Fruit fly (Drosophila melanogaster) whole organism, embryonic: ENCODE measurements around the gene CG18265.

Experiments used
- CG1024 ChIP-seq: fragments of 200-800 bp; sonication (Bioruptor generic); IDR thresholded peaks from 2 replicates; pipeline ENCODE4 v1.3.6; 2022; ENCODE audit warnings: missing biosample characterization, missing genetic modification characterization
- CG12769 ChIP-seq: fragments of 200-800 bp; sonication (Bioruptor generic); optimal IDR thresholded peaks from 2 replicates; lab custom pipeline; 2019; ENCODE audit warnings: missing biosample characterization, mild to moderate bottlenecking, missing genetic modification characterization, moderate library complexity
- CG1602 ChIP-seq: fragments of 200-800 bp; sonication (Bioruptor generic); optimal IDR thresholded peaks from 3 replicates; lab custom pipeline; 2016; ENCODE audit warnings: missing biosample characterization, missing genetic modification characterization
- CG18599 ChIP-seq: fragments of 200-800 bp; sonication (Bioruptor generic); optimal IDR thresholded peaks from 3 replicates; lab custom pipeline; 2017; ENCODE audit warnings: missing biosample characterization, missing genetic modification characterization, mild to moderate bottlenecking, moderate library complexity, missing genetic modification reagents
- CG18764 ChIP-seq: fragments of 200-800 bp; sonication (Bioruptor generic); optimal IDR thresholded peaks from 3 replicates; lab custom pipeline; 2016; ENCODE audit warnings: missing biosample characterization, missing genetic modification characterization
- CG2116 ChIP-seq: fragments of 200-800 bp; sonication (Bioruptor generic); optimal IDR thresholded peaks from 3 replicates; lab custom pipeline; 2018; ENCODE audit warnings: missing biosample characterization, mild to moderate bottlenecking, missing genetic modification characterization
- CG2712 ChIP-seq: fragments of 200-800 bp; optimal IDR thresholded peaks from 3 replicates; lab custom pipeline; 2019; ENCODE audit warnings: missing biosample characterization, mild to moderate bottlenecking, missing genetic modification characterization, moderate library complexity
- CG31388 ChIP-seq: fragments of 200-800 bp; sonication (Bioruptor generic); optimal IDR thresholded peaks from 2 replicates; lab custom pipeline; 2016; ENCODE audit warnings: missing biosample characterization, missing genetic modification characterization
- CG3726 ChIP-seq: fragments of 200-800 bp; sonication (Bioruptor generic); IDR thresholded peaks from 3 replicates; pipeline ENCODE4, ENCODE4 v1.3.6; 2022; ENCODE audit warnings: missing biosample characterization, missing genetic modification characterization
- CG4282 ChIP-seq: fragments of 200-800 bp; sonication (Bioruptor generic); optimal IDR thresholded peaks from 2 replicates; lab custom pipeline; 2016; ENCODE audit warnings: missing biosample characterization, missing genetic modification characterization
- CG4707 ChIP-seq: fragments of 200-800 bp; sonication (Bioruptor generic); optimal IDR thresholded peaks from 2 replicates; lab custom pipeline; 2018; ENCODE audit warnings: missing biosample characterization, mild to moderate bottlenecking, missing genetic modification characterization, moderate library complexity
- CG7357 ChIP-seq: fragments of 200-800 bp; sonication (Bioruptor generic); IDR thresholded peaks from 3 replicates; pipeline ENCODE4 v1.3.6; 2022; ENCODE audit warnings: missing biosample characterization, missing genetic modification characterization
- CG7372 ChIP-seq: fragments of 200-800 bp; sonication (Bioruptor generic); IDR thresholded peaks from 2 replicates; pipeline ENCODE4 v1.3.6; 2022; ENCODE audit warnings: missing biosample characterization, missing genetic modification characterization
- CG9215 ChIP-seq: fragments of 200-800 bp; sonication (Bioruptor generic); IDR thresholded peaks from 2 replicates; pipeline ENCODE4 v1.3.6; 2022; ENCODE audit warnings: missing biosample characterization, missing genetic modification characterization
- CG9437 ChIP-seq: fragments of 200-800 bp; sonication (Bioruptor generic); optimal IDR thresholded peaks from 2 replicates; lab custom pipeline; 2018; ENCODE audit warnings: missing biosample characterization, mild to moderate bottlenecking, missing genetic modification characterization
- Deaf1 ChIP-seq: fragments of 200-800 bp; optimal IDR thresholded peaks from 3 replicates; lab custom pipeline; 2019; ENCODE audit warnings: missing biosample characterization, mild to moderate bottlenecking, missing genetic modification characterization, moderate library complexity
- E2f2 ChIP-seq: fragments of 200-800 bp; sonication (Bioruptor generic); IDR thresholded peaks from 2 replicates; pipeline ENCODE4 v1.3.6; 2022; ENCODE audit warnings: missing biosample characterization, missing genetic modification characterization
- Ets97D ChIP-seq: fragments of 200-800 bp; sonication (Bioruptor generic); optimal IDR thresholded peaks from 3 replicates; lab custom pipeline; 2016; ENCODE audit warnings: missing biosample characterization, missing genetic modification characterization
- GATAe ChIP-seq: fragments of 200-800 bp; sonication (Bioruptor generic); conservative IDR thresholded peaks from 2 replicates; pipeline ENCODE4 v1.3.6; 2022; ENCODE audit warnings: missing biosample characterization, missing genetic modification characterization
- Oli ChIP-seq: fragments of 200-800 bp; sonication (Bioruptor generic); optimal IDR thresholded peaks from 2 replicates; lab custom pipeline; 2018; ENCODE audit warnings: missing biosample characterization, mild to moderate bottlenecking, missing genetic modification characterization, moderate library complexity
- Pdp1 ChIP-seq, 2 experiments: fragments of 200-800 bp; sonication (Bioruptor generic); optimal IDR thresholded peaks; 3 replicates each; lab custom pipeline; 2016; ENCODE audit warnings: missing biosample characterization in 2 of 2, missing genetic modification characterization in 2 of 2, mild to moderate bottlenecking in 1 of 2, moderate library complexity in 1 of 2
- Rfx ChIP-seq: fragments of 200-800 bp; sonication (Bioruptor generic); IDR thresholded peaks from 2 replicates; pipeline ENCODE4 v1.3.6; 2022; ENCODE audit warnings: missing biosample characterization, missing genetic modification characterization
- Sox100B ChIP-seq: fragments of 200-800 bp; sonication (Bioruptor generic); optimal IDR thresholded peaks from 3 replicates; lab custom pipeline; 2018; ENCODE audit warnings: missing biosample characterization, mild to moderate bottlenecking, missing genetic modification characterization
- Sry-β ChIP-seq: fragments of 200-800 bp; sonication (Bioruptor generic); optimal IDR thresholded peaks from 2 replicates; lab custom pipeline; 2018; ENCODE audit warnings: missing biosample characterization, mild to moderate bottlenecking, missing genetic modification characterization, moderate library complexity
- Trl ChIP-seq, 3 experiments: fragments of >200 bp in 2 of 3; fragments of 200-800 bp in 1 of 3; sonication (Bioruptor generic) in 1 of 3; optimal IDR thresholded peaks; 2 replicates in 1 of 3; 3 replicates in 2 of 3; lab custom pipeline; 2016 to 2017; ENCODE audit warnings: missing biosample characterization in 1 of 3, missing genetic modification characterization in 1 of 3
- ash1 ChIP-seq: fragments of 200-800 bp; sonication (Bioruptor generic); optimal IDR thresholded peaks from 2 replicates; lab custom pipeline; 2018; ENCODE audit warnings: missing biosample characterization, mild to moderate bottlenecking, missing genetic modification characterization
- bab2 ChIP-seq: fragments of 200-800 bp; sonication (Bioruptor generic); optimal IDR thresholded peaks from 2 replicates; lab custom pipeline; 2016; ENCODE audit warnings: missing biosample characterization, missing genetic modification characterization
- chn ChIP-seq: fragments of 200-800 bp; sonication (Bioruptor generic); optimal IDR thresholded peaks from 2 replicates; lab custom pipeline; 2016; ENCODE audit warnings: missing biosample characterization, missing genetic modification characterization
- dati ChIP-seq: fragments of 200-800 bp; sonication (Bioruptor generic); IDR thresholded peaks from 2 replicates; pipeline ENCODE4 v1.3.6; 2022; ENCODE audit warnings: missing biosample characterization, missing genetic modification characterization
- fu2 ChIP-seq: fragments of 200-800 bp; sonication (Bioruptor generic); optimal IDR thresholded peaks from 2 replicates; lab custom pipeline; 2016; ENCODE audit warnings: missing biosample characterization, missing genetic modification characterization
- ham ChIP-seq: fragments of 200-800 bp; sonication (Bioruptor generic); IDR thresholded peaks from 2 replicates; pipeline ENCODE4 v1.3.6; 2022; ENCODE audit warnings: missing biosample characterization, missing genetic modification characterization
- klu ChIP-seq: fragments of 200-800 bp; sonication (Bioruptor generic); IDR thresholded peaks from 2 replicates; pipeline ENCODE4 v1.3.6; 2022; ENCODE audit warnings: missing biosample characterization, missing genetic modification characterization
- knrl ChIP-seq: fragments of 200-800 bp; sonication (Bioruptor generic); IDR thresholded peaks from 3 replicates; pipeline ENCODE4 v1.3.6; 2022; ENCODE audit warnings: missing biosample characterization, missing genetic modification characterization; ENCODE audit not compliant: partially characterized antibody
- lov ChIP-seq, 2 experiments: fragments of 200-800 bp in 1 of 2; fragments of >200 bp in 1 of 2; sonication (Bioruptor generic) in 1 of 2; IDR thresholded peaks in 1 of 2; optimal IDR thresholded peaks in 1 of 2; 2 replicates in 1 of 2; 3 replicates in 1 of 2; pipeline versions ENCODE4 v1.3.6 to Lab custom; 2017 to 2022; ENCODE audit warnings: missing biosample characterization in 1 of 2, missing genetic modification characterization in 1 of 2
- luna ChIP-seq: fragments of 200-800 bp; sonication (Bioruptor generic); optimal IDR thresholded peaks from 2 replicates; lab custom pipeline; 2016; ENCODE audit warnings: missing biosample characterization, missing genetic modification characterization
- mld ChIP-seq: fragments of 200-800 bp; sonication (Bioruptor generic); IDR thresholded peaks from 3 replicates; pipeline ENCODE4 v1.3.6; 2022; ENCODE audit warnings: missing biosample characterization, missing genetic modification characterization; ENCODE audit not compliant: partially characterized antibody
- nau ChIP-seq: fragments of 200-800 bp; sonication (Bioruptor generic); optimal IDR thresholded peaks from 3 replicates; lab custom pipeline; 2017; ENCODE audit warnings: missing biosample characterization, mild to moderate bottlenecking, missing genetic modification characterization, missing genetic modification reagents
- nerfin-2 ChIP-seq: fragments of 200-800 bp; sonication (Bioruptor generic); IDR thresholded peaks from 2 replicates; pipeline ENCODE4 v1.3.6; 2022; ENCODE audit warnings: missing biosample characterization, missing genetic modification characterization; ENCODE audit not compliant: partially characterized antibody
- nom ChIP-seq: fragments of 200-800 bp; sonication (Bioruptor generic); optimal IDR thresholded peaks from 2 replicates; lab custom pipeline; 2017; ENCODE audit warnings: missing biosample characterization, missing genetic modification characterization, mild to moderate bottlenecking, moderate library complexity, missing genetic modification reagents
- onecut ChIP-seq: fragments of 200-800 bp; sonication (Bioruptor generic); IDR thresholded peaks from 2 replicates; pipeline ENCODE4 v1.3.6; 2022; ENCODE audit warnings: missing biosample characterization, missing genetic modification characterization
- pan ChIP-seq, 4 experiments: fragments of >200 bp in 3 of 4; fragments of 200-800 bp in 1 of 4; sonication (Bioruptor generic) in 1 of 4; optimal IDR thresholded peaks in 3 of 4; IDR thresholded peaks in 1 of 4; 2 replicates each; pipeline versions ENCODE4 v1.3.6 to Lab custom; 2017 to 2022; ENCODE audit warnings: missing biosample characterization in 2 of 4, missing genetic modification characterization in 2 of 4, mixed read lengths in 1 of 4
- row ChIP-seq: fragments of 200-800 bp; sonication (Bioruptor generic); IDR thresholded peaks from 3 replicates; pipeline ENCODE4 v1.3.6; 2022; ENCODE audit warnings: missing biosample characterization, missing genetic modification characterization
- run ChIP-seq: fragments of 200-800 bp; sonication (Bioruptor generic); optimal IDR thresholded peaks from 3 replicates; lab custom pipeline; 2018; ENCODE audit warnings: missing biosample characterization, mild to moderate bottlenecking, missing genetic modification characterization
- salm ChIP-seq: fragments of 200-800 bp; sonication (Bioruptor generic); optimal IDR thresholded peaks from 2 replicates; lab custom pipeline; 2018; ENCODE audit warnings: missing biosample characterization, mild to moderate bottlenecking, missing genetic modification characterization
- sc ChIP-seq, 3 experiments: fragments of >200 bp in 2 of 3; fragments of 200-800 bp in 1 of 3; sonication (Bioruptor generic) in 1 of 3; optimal IDR thresholded peaks; 2 replicates in 2 of 3; 3 replicates in 1 of 3; lab custom pipeline; 2017; ENCODE audit warnings: mild to moderate bottlenecking in 1 of 3, missing biosample characterization in 1 of 3, missing genetic modification characterization in 1 of 3, missing genetic modification reagents in 1 of 3
- sima ChIP-seq: fragments of 200-800 bp; sonication (Bioruptor generic); optimal IDR thresholded peaks from 2 replicates; lab custom pipeline; 2016; ENCODE audit warnings: missing biosample characterization, missing genetic modification characterization
- so ChIP-seq: fragments of 200-800 bp; sonication (Bioruptor generic); IDR thresholded peaks from 3 replicates; pipeline ENCODE4 v1.3.6; 2022; ENCODE audit warnings: missing biosample characterization, missing genetic modification characterization
- tup ChIP-seq: fragments of 200-800 bp; sonication (Bioruptor generic); optimal IDR thresholded peaks from 2 replicates; lab custom pipeline; 2016; ENCODE audit warnings: missing biosample characterization, mild to moderate bottlenecking, missing genetic modification characterization, moderate library complexity

CG18265 gene

dm6 chr3L:17433555-17433954, 5.6 kb upstream of the CG18265 start, which contains the start of the genes Coq4 and CG32176 (continued):
- TF ChIP-seq fu2 (peak; percentile 97), lov (optimal IDR thresholded peaks at IDR 0.05; lab: Kevin White, UChicago) (no peak), lov (GFP tag; IDR thresholded peaks at IDR 0.05; lab: Robert Waterston, UW) (peak; percentile 96), CG9437 (GFP tag; lab: Kevin White, UChicago) (peak; percentile 88), sima (GFP tag; lab: Kevin White, UChicago) (peak; percentile 92), ham (peak; percentile 92), E2f2 (peak; percentile 81), CG4282 (GFP tag; lab: Kevin White, UChicago) (peak; percentile 99), CG3726 (peak; percentile 98), CG4707 (peak; percentile 100), row (peak; percentile 100), tup (GFP tag; lab: Kevin White, UChicago) (peak; percentile 97), Ets97D (peak; percentile 95), run (tag; lab: Kevin White, UChicago) (peak; percentile 92), sc (optimal IDR thresholded peaks at IDR 0.05; lab: Kevin White, UChicago) (no peak), sc (GFP tag; optimal IDR thresholded peaks at IDR 0.05; lab: Kevin White, UChicago) (peak; percentile 95), Trl (optimal IDR thresholded peaks at IDR 0.05; lab: Kevin White, UChicago) (no peak), Trl (GFP tag; optimal IDR thresholded peaks at IDR 0.05; lab: Kevin White, UChicago) (peak; percentile 99), CG9215 (GFP tag; lab: Robert Waterston, UW) (peak; percentile 97), salm (peak; percentile 95), nerfin-2 (GFP tag; lab: Robert Waterston, UW) (peak; percentile 73), dati (GFP tag; lab: Robert Waterston, UW) (peak; percentile 92), Rfx (GFP tag; lab: Robert Waterston, UW) (peak; percentile 99), knrl (GFP tag; lab: Robert Waterston, UW) (peak; percentile 71), luna (peak; percentile 96), CG1602 (GFP tag; lab: Kevin White, UChicago) (peak; percentile 98), pan (optimal IDR thresholded peaks at IDR 0.05; lab: Kevin White, UChicago) (no peak), pan (GFP tag; optimal IDR thresholded peaks at IDR 0.05 in 1 of 2, IDR thresholded peaks at IDR 0.05 in 1 of 2) (peak in 1 of 2 experiments; percentile 99), Pdp1 (GFP tag; optimal IDR thresholded peaks at IDR 0.05; lab: Kevin White, UChicago) (peak; percentile 96 to 99), CG7357 (GFP tag; lab: Robert Waterston, UW) (peak; percentile 94), CG18599 (GFP tag; lab: Kevin White, UChicago) (peak; percentile 98), Sox100B (GFP tag; lab: Kevin White, UChicago) (peak; percentile 93), so (GFP tag; lab: Robert Waterston, UW) (peak; percentile 97), CG12769 (peak; percentile 99), CG1024 (GFP tag; lab: Robert Waterston, UW) (peak; percentile 94), Oli (tag; lab: Kevin White, UChicago) (peak; percentile 97), CG31388 (GFP tag; lab: Kevin White, UChicago) (peak; percentile 96), Deaf1 (tag; lab: Kevin White, UChicago) (peak; percentile 81), chn (GFP tag; lab: Kevin White, UChicago) (peak; percentile 99), CG2116 (GFP tag; lab: Kevin White, UChicago) (peak; percentile 88), bab2 (GFP tag; lab: Kevin White, UChicago) (peak; percentile 98), klu (GFP tag; lab: Robert Waterston, UW) (peak; percentile 96), CG18764 (peak; percentile 98), nau (GFP tag; lab: Kevin White, UChicago) (peak; percentile 93), mld (GFP tag; lab: Robert Waterston, UW) (0 out of 3 replicates have a peak, but pooled peaks have one; percentile 45), CG2712 (tag; lab: Kevin White, UChicago) (peak; percentile 98), CG7372 (peak; percentile 96), Sry-β (GFP tag; lab: Kevin White, UChicago) (peak; percentile 65), onecut (peak; percentile 93), ash1 (peak; percentile 91), nom (peak; percentile 83), GATAe (GFP tag; lab: Robert Waterston, UW) (peak; percentile 80)
